Worm (Caenorhabditis elegans) whole organism, dauer: ENCODE data around the gene F52D2.7.

Experiments
- unc-62 ChIP-seq: sonication (generic microtip); optimal IDR thresholded peaks from 2 replicates; lab custom pipeline; 2017; ENCODE audit warnings: missing biosample characterization, missing genetic modification reagents, missing genetic modification characterization

Gene F52D2.7

ce11 chrX:1975692-1976091 is 13.3 kb downstream of the F52D2.7 start, which contains the start of gene F52D2.6:
F52D2.6 (plus strand) TSS chrX:1975992.
- no peak for TF ChIP-seq unc-62 (GFP tag; lab: Kevin White, UChicago)

ce11 chrX:1977708-1978107 is 15.3 kb downstream of the F52D2.7 start, which contains the start of gene F52D2.12:
F52D2.12 (plus strand) TSS chrX:1978014.
- no peak for TF ChIP-seq unc-62 (GFP tag; lab: Kevin White, UChicago)

ce11 chrX:1981654-1982053 is 19.3 kb downstream of the F52D2.7 start:
- no peak for TF ChIP-seq unc-62 (GFP tag; lab: Kevin White, UChicago)

ce11 chrX:1984831-1985230 is 22.5 kb downstream of the F52D2.7 start:
- no peak for TF ChIP-seq unc-62 (GFP tag; lab: Kevin White, UChicago)

ce11 chrX:1989576-1989975 is 27.2 kb downstream of the F52D2.7 start, which contains the start of gene meg-3:
meg-3 (minus strand) TSS chrX:1989607.
- TF ChIP-seq unc-62 (GFP tag; lab: Kevin White, UChicago), result no peak

ce11 chrX:1990434-1990833 is 28.1 kb downstream of the F52D2.7 start, which contains the start of gene Y40A1A.2:
Y40A1A.2 (plus strand) TSS chrX:1990734.
- TF ChIP-seq unc-62 (GFP tag; lab: Kevin White, UChicago), result no peak

- TF ChIP-seq unc-62 (GFP tag; lab: Kevin White, UChicago), result no peak
Measured at ce11 chrX:1997934-1998333, 35.6 kb downstream of the F52D2.7 start, which contains the start of gene Y40A1A.3. Y40A1A.3 (minus strand) TSS chrX:1998034.

ce11 chrX:1998825-1999224 is 36.5 kb downstream of the F52D2.7 start:
- TF ChIP-seq unc-62 (GFP tag; lab: Kevin White, UChicago), result no peak

- no peak for TF ChIP-seq unc-62 (GFP tag; lab: Kevin White, UChicago)
Measured at ce11 chrX:2000517-2000916, 38.1 kb downstream of the F52D2.7 start.

ce11 chrX:2012491-2013201 is 50.3 kb downstream of the F52D2.7 start, which contains the start of gene Y102A11A.9:
Y102A11A.9 (plus strand) TSS chrX:2013151.
- TF ChIP-seq unc-62 (GFP tag; lab: Kevin White, UChicago), result no peak

- no peak for TF ChIP-seq unc-62 (GFP tag; lab: Kevin White, UChicago)
Measured at ce11 chrX:2013912-2014311, 51.5 kb downstream of the F52D2.7 start.

ce11 chrX:2014521-2014920 is 52.1 kb downstream of the F52D2.7 start:
- TF ChIP-seq unc-62 (GFP tag; lab: Kevin White, UChicago), result no peak
